Worm (Caenorhabditis elegans) whole organism, L4 larva: ENCODE measurements around the gene str-139.
A peak's percentile ranks its signal among the peaks of the same experiment; 100 is the strongest.

ENCODE experiments used
- F10B5.3 ChIP-seq: sonication (generic microtip); optimal IDR thresholded peaks from 2 replicates; lab custom pipeline; 2016; ENCODE audit warnings: mild to moderate bottlenecking, missing genetic modification characterization, missing compliant biosample characterization
- F26F4.8 ChIP-seq: fragments of 200-800 bp; sonication (Bioruptor generic); conservative IDR thresholded peaks from 2 replicates; pipeline ENCODE4 v1.3.6; 2022; ENCODE audit warnings: missing genetic modification characterization, missing compliant biosample characterization
- F37D6.2 ChIP-seq: sonication (generic microtip); optimal IDR thresholded peaks from 2 replicates; lab custom pipeline; 2016; ENCODE audit warnings: mild to moderate bottlenecking, missing genetic modification characterization, missing compliant biosample characterization
- F44E2.7 ChIP-seq: fragments of 200-800 bp; sonication (Bioruptor generic); IDR thresholded peaks from 2 replicates; pipeline ENCODE4 v2.1.2; 2022; ENCODE audit warnings: missing genetic modification characterization, missing compliant biosample characterization
- F49E8.2 ChIP-seq: sonication (generic microtip); optimal IDR thresholded peaks from 2 replicates; lab custom pipeline; 2016; ENCODE audit warnings: missing compliant biosample characterization, mild to moderate bottlenecking, missing genetic modification characterization, borderline replicate concordance
- ZK337.2 ChIP-seq: fragments of 200-800 bp; sonication (Bioruptor generic); IDR thresholded peaks from 2 replicates; pipeline ENCODE4 v1.3.6; 2022; ENCODE audit warnings: missing genetic modification reagents, missing genetic modification characterization, missing compliant biosample characterization
- ZK546.5 ChIP-seq, 2 experiments: sonication (generic microtip); optimal IDR thresholded peaks; 2 replicates each; lab custom pipeline; 2017; ENCODE audit warnings: missing biosample characterization in 2 of 2, missing genetic modification characterization in 2 of 2
- aha-1 ChIP-seq: fragments of 150-350 bp; peaks from one replicate; lab custom pipeline; 2014; ENCODE audit warnings: missing biosample characterization, missing genetic modification characterization
- ama-1 ChIP-seq: fragments of 150-350 bp; optimal IDR thresholded peaks from 2 replicates; lab custom pipeline; 2014; ENCODE audit warnings: inconsistent platforms, mixed read lengths
- ceh-28 ChIP-seq: fragments of 150-350 bp; optimal IDR thresholded peaks from 2 replicates; lab custom pipeline; 2014; ENCODE audit warnings: missing biosample characterization, missing genetic modification reagents, missing genetic modification characterization
- ceh-44 ChIP-seq: fragments of 200-800 bp; sonication (Bioruptor generic); IDR thresholded peaks from 2 replicates; pipeline ENCODE4 v1.3.6; 2022; ENCODE audit warnings: missing genetic modification reagents, missing genetic modification characterization, missing compliant biosample characterization
- ceh-62 ChIP-seq: sonication (generic microtip); optimal IDR thresholded peaks from 2 replicates; lab custom pipeline; 2017; ENCODE audit warnings: missing biosample characterization, missing genetic modification characterization
- daf-19 ChIP-seq: fragments of 200-800 bp; sonication (Bioruptor generic); conservative IDR thresholded peaks from 2 replicates; pipeline ENCODE4 v1.3.6; 2022; ENCODE audit warnings: missing genetic modification characterization, missing compliant biosample characterization
- daf-8 ChIP-seq: fragments of 200-800 bp; sonication (Bioruptor generic); IDR thresholded peaks from 2 replicates; pipeline ENCODE4 v1.3.6; 2022; ENCODE audit warnings: missing genetic modification characterization, missing compliant biosample characterization
- duxl-1 ChIP-seq: sonication (generic microtip); optimal IDR thresholded peaks from 2 replicates; lab custom pipeline; 2016; ENCODE audit warnings: mild to moderate bottlenecking, missing genetic modification characterization, moderate library complexity, missing compliant biosample characterization; ENCODE audit not compliant: poor library complexity
- egl-43 ChIP-seq: fragments of 200-800 bp; sonication (Bioruptor generic); IDR thresholded peaks from 2 replicates; pipeline ENCODE4 v1.3.6; 2022; ENCODE audit warnings: missing genetic modification reagents, missing genetic modification characterization, missing compliant biosample characterization
- gei-8 ChIP-seq: fragments of 200-800 bp; sonication (Bioruptor generic); optimal IDR thresholded peaks from 2 replicates; lab custom pipeline; 2018; ENCODE audit warnings: mild to moderate bottlenecking, missing genetic modification characterization, missing compliant biosample characterization
- hlh-30 ChIP-seq: sonication (generic microtip); optimal IDR thresholded peaks from 2 replicates; lab custom pipeline; 2017; ENCODE audit warnings: antibody characterized with exemption, mild to moderate bottlenecking, missing genetic modification characterization, missing compliant biosample characterization; ENCODE audit not compliant: insufficient read depth
- lin-1 ChIP-seq: fragments of 200-800 bp; sonication (Bioruptor generic); IDR thresholded peaks from 2 replicates; pipeline ENCODE4 v1.3.6; 2022; ENCODE audit warnings: missing genetic modification reagents, missing genetic modification characterization, missing compliant biosample characterization
- lin-13 ChIP-seq: fragments of 150-350 bp; optimal IDR thresholded peaks from 2 replicates; lab custom pipeline; 2014; ENCODE audit warnings: missing biosample characterization, missing genetic modification reagents, missing genetic modification characterization
- lin-15B ChIP-seq: fragments of 150-350 bp; sonication (generic microtip); optimal IDR thresholded peaks from 3 replicates; lab custom pipeline; 2014; ENCODE audit warnings: missing biosample characterization, missing genetic modification characterization
- lir-3 ChIP-seq: sonication (generic microtip); optimal IDR thresholded peaks from 2 replicates; lab custom pipeline; 2016; ENCODE audit warnings: mild to moderate bottlenecking, missing genetic modification characterization, missing compliant biosample characterization
- lsy-2 ChIP-seq, 2 experiments: fragments of 150-350 bp in 1 of 2; sonication (generic microtip) in 1 of 2; optimal IDR thresholded peaks; 2 replicates each; lab custom pipeline; 2014 to 2017; ENCODE audit warnings: missing biosample characterization in 2 of 2, missing genetic modification characterization in 2 of 2
- mxl-3 ChIP-seq: fragments of 200-800 bp; sonication (Bioruptor generic); optimal IDR thresholded peaks from 2 replicates; lab custom pipeline; 2018; ENCODE audit warnings: mild to moderate bottlenecking, missing genetic modification characterization, missing compliant biosample characterization
- nhr-10 ChIP-seq: fragments of 150-350 bp; optimal IDR thresholded peaks from 2 replicates; lab custom pipeline; 2014; ENCODE audit warnings: missing biosample characterization, missing genetic modification characterization
- nhr-11 ChIP-seq: fragments of 150-350 bp; optimal IDR thresholded peaks from 2 replicates; lab custom pipeline; 2014; ENCODE audit warnings: missing biosample characterization, missing genetic modification characterization
- nhr-111 ChIP-seq: fragments of 200-800 bp; sonication (Bioruptor generic); optimal IDR thresholded peaks from 2 replicates; lab custom pipeline; 2018; ENCODE audit warnings: mild to moderate bottlenecking, missing genetic modification characterization, missing compliant biosample characterization
- nhr-42 ChIP-seq: fragments of 200-800 bp; sonication (Bioruptor generic); IDR thresholded peaks from 2 replicates; pipeline ENCODE4 v1.3.6; 2022; ENCODE audit warnings: missing genetic modification characterization, missing compliant biosample characterization
- nhr-6 ChIP-seq: fragments of 150-350 bp; optimal IDR thresholded peaks from 2 replicates; lab custom pipeline; 2014; ENCODE audit warnings: missing biosample characterization, missing genetic modification characterization
- nhr-77 ChIP-seq: fragments of 150-350 bp; optimal IDR thresholded peaks from 2 replicates; lab custom pipeline; 2014; ENCODE audit warnings: missing biosample characterization, missing genetic modification characterization
- set-16 ChIP-seq: fragments of 200-800 bp; sonication (Bioruptor generic); IDR thresholded peaks from 2 replicates; pipeline ENCODE4 v1.3.6; 2022; ENCODE audit warnings: missing genetic modification reagents, missing genetic modification characterization, missing compliant biosample characterization
- skn-1 ChIP-seq: fragments of 150-350 bp; optimal IDR thresholded peaks from 2 replicates; lab custom pipeline; 2014; ENCODE audit warnings: missing biosample characterization, missing genetic modification characterization
- snpc-4 ChIP-seq: fragments of 150-350 bp; optimal IDR thresholded peaks from 2 replicates; lab custom pipeline; 2014; ENCODE audit warnings: missing biosample characterization, missing genetic modification characterization
- tag-97 ChIP-seq: fragments of 200-800 bp; sonication (Bioruptor generic); IDR thresholded peaks from 2 replicates; pipeline ENCODE4 v1.3.6; 2022; ENCODE audit warnings: missing genetic modification characterization, missing compliant biosample characterization
- vab-7 ChIP-seq: fragments of 200-800 bp; sonication (Bioruptor generic); IDR thresholded peaks from 2 replicates; pipeline ENCODE4 v1.3.6; 2022; ENCODE audit warnings: missing genetic modification reagents, missing genetic modification characterization, missing compliant biosample characterization
- zag-1 ChIP-seq: fragments of 150-350 bp; optimal IDR thresholded peaks from 2 replicates; lab custom pipeline; 2014; ENCODE audit warnings: missing biosample characterization, missing genetic modification characterization
- zfp-3 ChIP-seq: fragments of 200-800 bp; sonication (Bioruptor generic); conservative IDR thresholded peaks from 2 replicates; pipeline ENCODE4 v1.3.6; 2022; ENCODE audit warnings: missing genetic modification reagents, missing genetic modification characterization, missing compliant biosample characterization
- zip-11 ChIP-seq: fragments of 200-800 bp; sonication (Bioruptor generic); IDR thresholded peaks from 2 replicates; pipeline ENCODE4 v1.3.6; 2022; ENCODE audit warnings: missing genetic modification characterization, missing compliant biosample characterization
- zip-2 ChIP-seq: fragments of 150-350 bp; optimal IDR thresholded peaks from 2 replicates; lab custom pipeline; 2014; ENCODE audit warnings: missing biosample characterization, missing genetic modification characterization

Gene str-139

ce11 chrV:8092385-8092784, 30.4 kb upstream of the str-139 start, which contains the start of gene str-129:
Gene str-129, minus strand, starts transcription at chrV:8092485.
- TF ChIP-seq zip-11 (GFP tag; lab: Robert Waterston, UW) (no peak), aha-1 (tag; lab: Kevin White, UChicago) (peak; percentile 31)

- TF ChIP-seq gei-8 (GFP tag; lab: Kevin White, UChicago) (no peak), zip-2 (tag; lab: Kevin White, UChicago) (no peak), skn-1 (no peak), F37D6.2 (no peak), nhr-6 (tag; lab: Kevin White, UChicago) (no peak), ceh-62 (tag; lab: Kevin White, UChicago) (no peak), nhr-111 (GFP tag; lab: Kevin White, UChicago) (no peak), F44E2.7 (GFP tag; lab: Robert Waterston, UW) (no peak), zag-1 (tag; lab: Kevin White, UChicago) (no peak), ceh-44 (GFP tag; lab: Robert Waterston, UW) (no peak), lin-1 (GFP tag; lab: Robert Waterston, UW) (no peak)
- TF ChIP-seq, all 104 proteins: peak for 0
Observed at ce11 chrV:8090595-8090994, 28.6 kb upstream of the str-139 start, which contains the start of gene str-130. Gene str-130, minus strand, starts transcription at chrV:8090695.

ce11 chrV:8085141-8085540, 23.2 kb upstream of the str-139 start, which contains the start of gene C09H5.7:
Gene C09H5.7, minus strand, starts transcription at chrV:8085241.
- TF ChIP-seq duxl-1 (no peak), tag-97 (no peak), zfp-3 (GFP tag; lab: Robert Waterston, UW) (no peak), nhr-10 (tag; lab: Kevin White, UChicago) (no peak), lsy-2 (tag; optimal IDR thresholded peaks at IDR 0.05; lab: Kevin White, UChicago) (no peak), ceh-28 (no peak), nhr-11 (no peak), ama-1 (no peak), vab-7 (no peak), hlh-30 (tag; lab: Kevin White, UChicago) (no peak), F26F4.8 (GFP tag; lab: Robert Waterston, UW) (no peak)

- TF ChIP-seq skn-1: no peak
- no peak for TF ChIP-seq egl-43
- no peak for TF ChIP-seq ceh-44 (GFP tag; lab: Robert Waterston, UW)
- no peak for TF ChIP-seq lin-15B
- TF ChIP-seq nhr-10 (tag; lab: Kevin White, UChicago): no peak
- TF ChIP-seq nhr-77 (tag; lab: Kevin White, UChicago): no peak
- no peak for TF ChIP-seq mxl-3 (GFP tag; lab: Kevin White, UChicago)
- TF ChIP-seq nhr-42 (GFP tag; lab: Robert Waterston, UW): no peak
- TF ChIP-seq daf-8 (GFP tag; lab: Robert Waterston, UW): no peak
- TF ChIP-seq lin-13 (GFP tag; lab: Kevin White, UChicago): no peak
- no peak for TF ChIP-seq lin-1 (GFP tag; lab: Robert Waterston, UW)
- no peak for TF ChIP-seq lir-3 (tag; lab: Kevin White, UChicago)
- no peak for TF ChIP-seq ZK337.2 (GFP tag; lab: Robert Waterston, UW)
- TF ChIP-seq ama-1: no peak
- no peak for TF ChIP-seq daf-19 (GFP tag; lab: Robert Waterston, UW)
- TF ChIP-seq F10B5.3 (tag; lab: Kevin White, UChicago): no peak
- TF ChIP-seq set-16 (GFP tag; lab: Robert Waterston, UW): no peak
- no peak for TF ChIP-seq ZK546.5 (tag; optimal IDR thresholded peaks at IDR 0.05; lab: Kevin White, UChicago)
- no peak for TF ChIP-seq snpc-4
- TF ChIP-seq F49E8.2 (tag; lab: Kevin White, UChicago): no peak
Observed at ce11 chrV:8081579-8081978, 19.6 kb upstream of the str-139 start, which contains the start of gene str-131. Gene str-131, minus strand, starts transcription at chrV:8081679.
